Fruit fly (Drosophila melanogaster): ENCODE results near the gene Hex-A.
A peak's percentile ranks its signal among the peaks of the same experiment; 100 is the strongest.

Gene Hex-A

DNA sequence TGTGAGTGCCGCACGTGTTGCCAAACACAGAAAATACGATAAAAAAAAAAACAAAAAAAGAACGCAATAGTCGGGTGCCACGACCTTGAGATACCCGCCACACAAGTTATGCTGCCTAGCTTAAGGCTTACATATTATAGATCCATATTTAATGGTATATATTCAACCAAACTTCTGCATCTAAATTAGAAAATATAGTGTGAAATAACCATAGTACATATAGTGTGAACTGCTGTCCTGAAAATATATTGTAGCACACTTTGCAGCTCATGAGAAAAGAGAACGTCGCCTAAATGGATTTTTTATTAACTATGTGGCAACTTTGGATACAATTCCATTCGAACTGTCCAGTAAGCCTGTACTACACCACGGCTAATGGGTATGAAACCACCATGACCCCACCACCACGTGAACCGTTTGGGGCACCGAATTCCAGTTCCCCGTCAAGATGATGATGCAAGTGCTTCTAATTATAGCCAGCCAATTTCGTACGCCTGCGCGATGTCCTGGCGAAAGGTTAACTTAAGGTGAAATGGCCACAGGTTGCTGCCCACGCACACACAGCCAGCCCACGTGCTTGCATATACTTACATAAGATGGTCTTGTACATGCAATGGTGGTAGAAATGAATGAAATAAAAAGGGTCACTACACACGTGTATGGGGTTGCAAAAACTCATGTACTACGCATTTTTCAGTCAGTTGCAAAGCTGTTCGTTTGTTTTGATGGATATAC is 14.8 kb downstream of the Hex-A start (continued):
- TF ChIP-seq CG11723 (GFP tag; optimal IDR thresholded peaks at IDR 0.05) (peak; percentile 64), Jarid2 (GFP tag; optimal IDR thresholded peaks at IDR 0.05) (no peak), ase (GFP tag; IDR thresholded peaks at IDR 0.05) (no peak), CG6813 (GFP tag; optimal IDR thresholded peaks at IDR 0.05) (peak; percentile 53), Awh (GFP tag; IDR thresholded peaks at IDR 0.05) (no peak), CG8478 (optimal IDR thresholded peaks at IDR 0.05) (no peak), CG8290 (GFP tag; optimal IDR thresholded peaks at IDR 0.05) (peak; percentile 59), CG8290 (tag; optimal IDR thresholded peaks at IDR 0.05) (peak in 1 of 2 experiments; percentile 33), sna (GFP tag; IDR thresholded peaks at IDR 0.05; ENCODE audit: partially characterized antibody) (no peak), CG11456 (GFP tag; IDR thresholded peaks at IDR 0.05) (peak; percentile 70; the same call in 2 of the 3 replicates), CG12942 (GFP tag; optimal IDR thresholded peaks at IDR 0.05) (peak; percentile 39), grn (GFP tag; optimal IDR thresholded peaks at IDR 0.05) (peak; percentile 24), corto (GFP tag; optimal IDR thresholded peaks at IDR 0.05) (no peak), MBD-R2 (GFP tag; IDR thresholded peaks at IDR 0.05) (0 out of 2 replicates have a peak, but pooled peaks have one; percentile 9), Med (GFP tag) (peak; percentile 94), CG7786 (GFP tag; optimal IDR thresholded peaks at IDR 0.05) (peak; percentile 69), CG6654 (GFP tag; optimal IDR thresholded peaks at IDR 0.05) (peak; percentile 43), Tbp (GFP tag; optimal IDR thresholded peaks at IDR 0.05) (no peak), Taf1 (GFP tag; IDR thresholded peaks at IDR 0.05) (peak; percentile 39; the same call in 1 of the 2 replicates), Ada2b (GFP tag; IDR thresholded peaks at IDR 0.05) (peak; percentile 62; the same call in 1 of the 2 replicates), dimm (GFP tag; IDR thresholded peaks at IDR 0.05) (0 out of 2 replicates have a peak, but pooled peaks have one; percentile 24), az2 (GFP tag; optimal IDR thresholded peaks at IDR 0.05) (peak; percentile 76), seq (GFP tag; IDR thresholded peaks at IDR 0.05) (peak; percentile 52; the same call in 1 of the 2 replicates), CG30403 (GFP tag; optimal IDR thresholded peaks at IDR 0.05) (peak; percentile 82), wor (GFP tag; IDR thresholded peaks at IDR 0.05) (peak; percentile 59), CG1832 (GFP tag; optimal IDR thresholded peaks at IDR 0.05) (no peak), CG7372 (GFP tag; IDR thresholded peaks at IDR 0.05) (peak; percentile 46), CG4282 (GFP tag; optimal IDR thresholded peaks at IDR 0.05) (peak; percentile 40), CG11504 (tag; optimal IDR thresholded peaks at IDR 0.05) (peak; percentile 87), bbx (GFP tag; IDR thresholded peaks at IDR 0.05; ENCODE audit: partially characterized antibody) (no peak), lmd (GFP tag; IDR thresholded peaks at IDR 0.05) (peak; percentile 77), vnd (GFP tag; IDR thresholded peaks at IDR 0.05; ENCODE audit: partially characterized antibody) (no peak), ssp (GFP tag; IDR thresholded peaks at IDR 0.05) (peak; percentile 58), emc (GFP tag; optimal IDR thresholded peaks at IDR 0.05) (peak; percentile 23), Ptx1 (GFP tag; IDR thresholded peaks at IDR 0.05) (peak; percentile 74), CG42726 (GFP tag; IDR thresholded peaks at IDR 0.05; ENCODE audit: partially characterized antibody) (no peak), CG4404 (GFP tag; IDR thresholded peaks at IDR 0.05) (peak; percentile 46; the same call in 1 of the 2 replicates), Opbp (GFP tag; IDR thresholded peaks at IDR 0.05; ENCODE audit: partially characterized antibody) (no peak), CG3847 (GFP tag; IDR thresholded peaks at IDR 0.05) (peak; percentile 49; the same call in 1 of the 2 replicates), NK7.1 (GFP tag; optimal IDR thresholded peaks at IDR 0.05) (peak; percentile 16), Poxn (GFP tag; IDR thresholded peaks at IDR 0.05) (0 out of 2 replicates have a peak, but pooled peaks have one; percentile 12), Atf6 (GFP tag; IDR thresholded peaks at IDR 0.05) (peak; percentile 78), Bteb2 (GFP tag; optimal IDR thresholded peaks at IDR 0.05) (peak; percentile 71), CG18764 (GFP tag; optimal IDR thresholded peaks at IDR 0.05) (peak; percentile 49), schlank (tag; optimal IDR thresholded peaks at IDR 0.05) (peak; percentile 12), CG8765 (GFP tag; IDR thresholded peaks at IDR 0.05) (peak; percentile 20; the same call in 1 of the 2 replicates), HLH4C (GFP tag; IDR thresholded peaks at IDR 0.05; ENCODE audit: partially characterized antibody) (no peak), nmo (GFP tag; optimal IDR thresholded peaks at IDR 0.05) (peak; percentile 89), pita (GFP tag; optimal IDR thresholded peaks at IDR 0.05) (no peak), NfI (GFP tag; optimal IDR thresholded peaks at IDR 0.05) (peak; percentile 75)

All from whole organism, embryonic.